Worm (Caenorhabditis elegans) whole organism, midembryonic: ENCODE data around the gene F48E3.9.

Source experiments
- T22C8.4 ChIP-seq: fragments of 200-800 bp; sonication (Bioruptor generic); IDR thresholded peaks from 2 replicates; pipeline ENCODE4 v1.3.6; 2022; ENCODE audit warnings: missing genetic modification characterization, missing compliant biosample characterization
- cog-1 ChIP-seq: sonication (generic microtip); optimal IDR thresholded peaks from 2 replicates; lab custom pipeline; 2016; ENCODE audit warnings: missing genetic modification characterization, missing compliant biosample characterization
- flt-1 ChIP-seq: fragments of 200-800 bp; sonication (Bioruptor generic); IDR thresholded peaks from 2 replicates; pipeline ENCODE4 v1.3.6; 2022; ENCODE audit warnings: missing genetic modification characterization, missing compliant biosample characterization
- klf-2 ChIP-seq: fragments of 200-800 bp; sonication (Bioruptor generic); conservative IDR thresholded peaks from 2 replicates; pipeline ENCODE4 v1.3.6; 2022; ENCODE audit warnings: missing genetic modification reagents, missing genetic modification characterization, missing compliant biosample characterization
- med-1 ChIP-seq: sonication (generic microtip); optimal IDR thresholded peaks from 2 replicates; lab custom pipeline; 2017; ENCODE audit warnings: missing genetic modification characterization, mild to moderate bottlenecking, missing compliant biosample characterization, antibody characterized with exemption, missing genetic modification reagents; ENCODE audit not compliant: insufficient read depth
- tab-1 ChIP-seq: fragments of 200-800 bp; sonication (Bioruptor generic); IDR thresholded peaks from 2 replicates; pipeline ENCODE4 v1.3.6; 2022; ENCODE audit warnings: missing genetic modification characterization, missing compliant biosample characterization
- ztf-29 ChIP-seq: fragments of 200-800 bp; sonication (Bioruptor generic); IDR thresholded peaks from 2 replicates; pipeline ENCODE4 v1.3.6; 2022; ENCODE audit warnings: missing genetic modification reagents, missing genetic modification characterization, missing compliant biosample characterization

ce11 chrX:7478948-7479347 is 1.9 kb upstream of the F48E3.9 start, which contains the start of gene mek-1:
- TF ChIP-seq tab-1 (GFP tag; lab: Robert Waterston, UW), result no peak
- no peak for TF ChIP-seq T22C8.4
- TF ChIP-seq cog-1 (tag; lab: Kevin White, UChicago), result no peak
- no peak for TF ChIP-seq ztf-29
- no peak for TF ChIP-seq med-1 (GFP tag; lab: Kevin White, UChicago)
- TF ChIP-seq klf-2 (GFP tag; lab: Robert Waterston, UW), result no peak
- TF ChIP-seq flt-1, result no peak
